Fruit fly (Drosophila melanogaster) whole organism, embryonic: Measurements from ENCODE around the gene NELF-B.

Experiments
- Abd-B ChIP-seq: fragments of 200-800 bp; sonication (Bioruptor generic); optimal IDR thresholded peaks from 2 replicates; lab custom pipeline; 2018; ENCODE audit warnings: missing biosample characterization, mild to moderate bottlenecking, missing genetic modification characterization, moderate library complexity
- Antp ChIP-seq: fragments of 200-800 bp; sonication (Bioruptor generic); optimal IDR thresholded peaks from 3 replicates; lab custom pipeline; 2016; ENCODE audit warnings: missing biosample characterization, missing genetic modification characterization
- Bdp1 ChIP-seq: fragments of 200-800 bp; sonication (Bioruptor generic); optimal IDR thresholded peaks from 3 replicates; lab custom pipeline; 2016; ENCODE audit warnings: missing biosample characterization, missing genetic modification characterization
- CG1024 ChIP-seq: fragments of 200-800 bp; sonication (Bioruptor generic); IDR thresholded peaks from 2 replicates; pipeline ENCODE4 v1.3.6; 2022; ENCODE audit warnings: missing biosample characterization, missing genetic modification characterization
- CG10274 ChIP-seq: fragments of 200-800 bp; sonication (Bioruptor generic); optimal IDR thresholded peaks from 3 replicates; lab custom pipeline; 2017; ENCODE audit warnings: missing biosample characterization, mild to moderate bottlenecking, missing genetic modification characterization
- CG11398 ChIP-seq: fragments of 200-800 bp; sonication (Bioruptor generic); optimal IDR thresholded peaks from 2 replicates; lab custom pipeline; 2016; ENCODE audit warnings: missing biosample characterization, missing genetic modification characterization
- CG12391 ChIP-seq: fragments of 200-800 bp; sonication (Bioruptor generic); optimal IDR thresholded peaks from 3 replicates; lab custom pipeline; 2018; ENCODE audit warnings: missing biosample characterization, mild to moderate bottlenecking, missing genetic modification characterization, moderate library complexity
- CG13296 ChIP-seq: fragments of 200-800 bp; sonication (Bioruptor generic); optimal IDR thresholded peaks from 3 replicates; lab custom pipeline; 2018; ENCODE audit warnings: missing biosample characterization, mild to moderate bottlenecking, missing genetic modification characterization
- CG14050 ChIP-seq: fragments of 200-800 bp; sonication (Bioruptor generic); IDR thresholded peaks from 3 replicates; pipeline ENCODE4 v1.3.6; 2022; ENCODE audit warnings: missing biosample characterization, missing genetic modification characterization
- CG14710 ChIP-seq: fragments of 200-800 bp; sonication (Bioruptor generic); optimal IDR thresholded peaks from 3 replicates; lab custom pipeline; 2019; ENCODE audit warnings: missing biosample characterization, mild to moderate bottlenecking, missing genetic modification characterization, moderate library complexity
- CG15696 ChIP-seq: fragments of 200-800 bp; sonication (Bioruptor generic); optimal IDR thresholded peaks from 2 replicates; lab custom pipeline; 2019; ENCODE audit warnings: missing biosample characterization, mild to moderate bottlenecking, missing genetic modification characterization, moderate library complexity
- CG1647 ChIP-seq: fragments of 200-800 bp; sonication (Bioruptor generic); optimal IDR thresholded peaks from 3 replicates; lab custom pipeline; 2016; ENCODE audit warnings: missing biosample characterization, missing genetic modification characterization
- CG17186 ChIP-seq: fragments of 200-800 bp; sonication (Bioruptor generic); optimal IDR thresholded peaks from 3 replicates; lab custom pipeline; 2017; ENCODE audit warnings: missing biosample characterization, missing genetic modification reagents, missing genetic modification characterization
- CG18599 ChIP-seq: fragments of 200-800 bp; sonication (Bioruptor generic); optimal IDR thresholded peaks from 3 replicates; lab custom pipeline; 2017; ENCODE audit warnings: missing biosample characterization, missing genetic modification characterization, mild to moderate bottlenecking, moderate library complexity, missing genetic modification reagents
- CG2199 ChIP-seq: fragments of 200-800 bp; sonication (Bioruptor generic); IDR thresholded peaks from 3 replicates; pipeline ENCODE4 v1.3.6; 2022; ENCODE audit warnings: missing biosample characterization, missing genetic modification characterization
- CG2889 ChIP-seq: fragments of 200-800 bp; sonication (Bioruptor generic); IDR thresholded peaks from 3 replicates; pipeline ENCODE4 v1.3.6; 2022; ENCODE audit warnings: missing biosample characterization, missing genetic modification characterization
- CG31365 ChIP-seq: fragments of 200-800 bp; sonication (Bioruptor generic); optimal IDR thresholded peaks from 2 replicates; lab custom pipeline; 2018; ENCODE audit warnings: missing biosample characterization, mild to moderate bottlenecking, missing genetic modification characterization
- CG32532 ChIP-seq: fragments of 200-800 bp; sonication (Bioruptor generic); IDR thresholded peaks from 2 replicates; pipeline ENCODE4 v1.3.6; 2022; ENCODE audit warnings: missing biosample characterization, missing genetic modification characterization
- CG42726 ChIP-seq: fragments of 200-800 bp; sonication (Bioruptor generic); IDR thresholded peaks from 2 replicates; pipeline ENCODE4 v1.3.6; 2022; ENCODE audit warnings: missing biosample characterization, missing genetic modification characterization; ENCODE audit not compliant: partially characterized antibody
- CG4730 ChIP-seq: fragments of 200-800 bp; sonication (Bioruptor generic); IDR thresholded peaks from 2 replicates; pipeline ENCODE4 v1.3.6; 2022; ENCODE audit warnings: missing biosample characterization, missing genetic modification characterization
- CG7271 ChIP-seq: fragments of 200-800 bp; sonication (Bioruptor generic); optimal IDR thresholded peaks from 2 replicates; lab custom pipeline; 2018; ENCODE audit warnings: missing biosample characterization, mild to moderate bottlenecking, missing genetic modification characterization, moderate library complexity
- CG7839 ChIP-seq: fragments of 200-800 bp; sonication (Bioruptor generic); optimal IDR thresholded peaks from 3 replicates; lab custom pipeline; 2018; ENCODE audit warnings: missing biosample characterization, mild to moderate bottlenecking, missing genetic modification characterization, moderate library complexity
- CG7987 ChIP-seq: fragments of 200-800 bp; sonication (Bioruptor generic); optimal IDR thresholded peaks from 2 replicates; lab custom pipeline; 2018; ENCODE audit warnings: missing biosample characterization, mild to moderate bottlenecking, missing genetic modification characterization, moderate library complexity
- CG8290 ChIP-seq, 3 experiments: fragments of 200-800 bp; sonication (Bioruptor generic); optimal IDR thresholded peaks; 2 replicates each; lab custom pipeline; 2016 to 2019; ENCODE audit warnings: missing biosample characterization in 3 of 3, missing genetic modification characterization in 3 of 3, mild to moderate bottlenecking in 2 of 3, moderate library complexity in 1 of 3
- CG8359 ChIP-seq: fragments of 200-800 bp; sonication (Bioruptor generic); optimal IDR thresholded peaks from 2 replicates; lab custom pipeline; 2017; ENCODE audit warnings: missing biosample characterization, mild to moderate bottlenecking, missing genetic modification characterization, borderline replicate concordance
- CG8944 ChIP-seq: fragments of 200-800 bp; sonication (Bioruptor generic); optimal IDR thresholded peaks from 3 replicates; lab custom pipeline; 2016; ENCODE audit warnings: missing biosample characterization, missing genetic modification characterization
- Dek ChIP-seq: fragments of 200-800 bp; sonication (Bioruptor generic); optimal IDR thresholded peaks from 3 replicates; lab custom pipeline; 2019; ENCODE audit warnings: missing biosample characterization, mild to moderate bottlenecking, missing genetic modification characterization, moderate library complexity
- Dref ChIP-seq: fragments of 200-800 bp; sonication (Bioruptor generic); IDR thresholded peaks from 2 replicates; pipeline ENCODE4 v1.3.6; 2022; ENCODE audit warnings: missing biosample characterization, missing genetic modification characterization
- E2f2 ChIP-seq: fragments of 200-800 bp; sonication (Bioruptor generic); IDR thresholded peaks from 2 replicates; pipeline ENCODE4 v1.3.6; 2022; ENCODE audit warnings: missing biosample characterization, missing genetic modification characterization
- HLH4C ChIP-seq: fragments of 200-800 bp; sonication (Bioruptor generic); IDR thresholded peaks from 3 replicates; pipeline ENCODE4 v1.3.6; 2022; ENCODE audit warnings: missing biosample characterization, missing genetic modification characterization; ENCODE audit not compliant: partially characterized antibody
- Lim3 ChIP-seq: fragments of 200-800 bp; sonication (Bioruptor generic); IDR thresholded peaks from 2 replicates; pipeline ENCODE4 v1.3.6; 2022; ENCODE audit warnings: missing biosample characterization, missing genetic modification characterization
- Myb ChIP-seq: fragments of 200-800 bp; sonication (Bioruptor generic); optimal IDR thresholded peaks from 2 replicates; lab custom pipeline; 2016; ENCODE audit warnings: missing biosample characterization, missing genetic modification characterization
- Ravus ChIP-seq: fragments of 200-800 bp; sonication (Bioruptor generic); IDR thresholded peaks from 2 replicates; pipeline ENCODE4 v1.3.6; 2022; ENCODE audit warnings: missing biosample characterization, missing genetic modification characterization
- Rx ChIP-seq: fragments of 200-800 bp; sonication (Bioruptor generic); IDR thresholded peaks from 2 replicates; pipeline ENCODE4 v1.3.6; 2022; ENCODE audit warnings: missing biosample characterization, missing genetic modification characterization
- Sox102F ChIP-seq: fragments of 200-800 bp; sonication (Bioruptor generic); optimal IDR thresholded peaks from 2 replicates; lab custom pipeline; 2018; ENCODE audit warnings: missing biosample characterization, mild to moderate bottlenecking, missing genetic modification characterization, moderate library complexity
- Xrp1 ChIP-seq: fragments of 200-800 bp; sonication (Bioruptor generic); IDR thresholded peaks from 2 replicates; pipeline ENCODE4 v1.3.6; 2022; ENCODE audit warnings: missing biosample characterization, missing genetic modification characterization
- az2 ChIP-seq: fragments of 200-800 bp; sonication (Bioruptor generic); optimal IDR thresholded peaks from 3 replicates; lab custom pipeline; 2016; ENCODE audit warnings: missing biosample characterization, missing genetic modification characterization
- br ChIP-seq: fragments of >200 bp; optimal IDR thresholded peaks from 2 replicates; lab custom pipeline; 2017
- eyg ChIP-seq: fragments of 200-800 bp; sonication (Bioruptor generic); optimal IDR thresholded peaks from 3 replicates; lab custom pipeline; 2016; ENCODE audit warnings: missing biosample characterization, missing genetic modification characterization
- fru ChIP-seq: fragments of >200 bp; optimal IDR thresholded peaks from 2 replicates; lab custom pipeline; 2017
- insv ChIP-seq, 2 experiments: fragments of 200-800 bp; sonication (Bioruptor generic); optimal IDR thresholded peaks; 3 replicates each; lab custom pipeline; 2016 to 2018; ENCODE audit warnings: missing biosample characterization in 2 of 2, missing genetic modification characterization in 2 of 2
- ken ChIP-seq: fragments of 200-800 bp; sonication (Bioruptor generic); IDR thresholded peaks from 3 replicates; pipeline ENCODE4 v1.3.6; 2022; ENCODE audit warnings: missing biosample characterization, missing genetic modification characterization
- lola ChIP-seq, 3 experiments: fragments of >200 bp in 2 of 3; fragments of 200-800 bp in 1 of 3; sonication (Bioruptor generic) in 1 of 3; optimal IDR thresholded peaks; 2 replicates each; lab custom pipeline; 2017 to 2019; ENCODE audit warnings: missing biosample characterization in 3 of 3, missing genetic modification characterization in 3 of 3, mild to moderate bottlenecking in 1 of 3, moderate library complexity in 1 of 3
- p53 ChIP-seq: fragments of 200-800 bp; sonication (Bioruptor generic); optimal IDR thresholded peaks from 2 replicates; lab custom pipeline; 2016; ENCODE audit warnings: missing biosample characterization, missing genetic modification characterization
- pan ChIP-seq, 4 experiments: fragments of >200 bp in 3 of 4; fragments of 200-800 bp in 1 of 4; sonication (Bioruptor generic) in 1 of 4; optimal IDR thresholded peaks in 3 of 4; IDR thresholded peaks in 1 of 4; 2 replicates each; pipeline versions ENCODE4 v1.3.6 to Lab custom; 2017 to 2022; ENCODE audit warnings: missing biosample characterization in 2 of 4, missing genetic modification characterization in 2 of 4, mixed read lengths in 1 of 4
- peb ChIP-seq: fragments of 200-800 bp; sonication (Bioruptor generic); IDR thresholded peaks from 2 replicates; pipeline ENCODE4 v1.3.6; 2022; ENCODE audit warnings: missing biosample characterization, missing genetic modification characterization
- repo ChIP-seq: fragments of 200-800 bp; sonication (Bioruptor generic); optimal IDR thresholded peaks from 2 replicates; lab custom pipeline; 2016; ENCODE audit warnings: missing biosample characterization, missing genetic modification characterization
- sisA ChIP-seq: fragments of 200-800 bp; sonication (Bioruptor generic); IDR thresholded peaks from 2 replicates; pipeline ENCODE4 v1.3.6; 2022; ENCODE audit warnings: missing biosample characterization, missing genetic modification characterization
- sna ChIP-seq: fragments of 200-800 bp; sonication (Bioruptor generic); IDR thresholded peaks from 2 replicates; pipeline ENCODE4 v1.3.6; 2022; ENCODE audit warnings: missing biosample characterization, missing genetic modification characterization; ENCODE audit not compliant: partially characterized antibody
- sr ChIP-seq: fragments of 200-800 bp; sonication (Bioruptor generic); IDR thresholded peaks from 3 replicates; pipeline ENCODE4 v1.3.6; 2022; ENCODE audit warnings: missing biosample characterization, missing genetic modification characterization
- zen ChIP-seq: fragments of 200-800 bp; sonication (Bioruptor generic); optimal IDR thresholded peaks from 3 replicates; lab custom pipeline; 2018; ENCODE audit warnings: missing biosample characterization, mild to moderate bottlenecking, missing genetic modification characterization, moderate library complexity

Gene NELF-B

DNA sequence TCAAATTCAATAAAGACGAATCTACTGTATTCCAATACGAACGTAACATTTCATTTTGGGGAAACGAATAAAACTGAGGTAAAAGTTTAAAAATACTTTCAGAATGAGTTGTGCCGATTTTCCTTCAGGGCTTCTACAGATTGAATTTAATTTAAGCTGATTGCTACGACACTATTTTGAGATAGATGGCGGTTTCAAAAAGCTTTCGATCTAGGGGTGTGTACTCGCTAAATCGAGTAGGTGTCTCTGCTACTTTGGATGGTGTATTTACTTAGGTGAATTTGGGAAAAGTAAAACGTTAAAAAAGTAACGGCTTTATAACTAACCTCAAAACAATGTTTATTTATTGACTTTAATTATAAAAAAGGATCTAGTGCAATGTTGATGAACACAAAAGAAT is 49.3 kb downstream of the NELF-B start (continued):
- TF ChIP-seq CG32532 (GFP tag; lab: Robert Waterston, UW) (no peak), CG42726 (no peak), Dek (tag; lab: Kevin White, UChicago) (no peak), CG18599 (GFP tag; lab: Kevin White, UChicago) (no peak), E2f2 (peak; percentile 49), eyg (GFP tag; lab: Kevin White, UChicago) (no peak), CG11398 (GFP tag; lab: Kevin White, UChicago) (no peak), CG7271 (tag; lab: Kevin White, UChicago) (no peak), CG31365 (tag; lab: Kevin White, UChicago) (no peak), CG2199 (GFP tag; lab: Robert Waterston, UW) (peak; percentile 88; the same call in 2 of the 3 replicates), Abd-B (GFP tag; lab: Kevin White, UChicago) (no peak), CG8290 (GFP tag; optimal IDR thresholded peaks at IDR 0.05; lab: Kevin White, UChicago) (peak; percentile 8), CG8290 (tag; optimal IDR thresholded peaks at IDR 0.05; lab: Kevin White, UChicago) (no peak), CG2889 (GFP tag; lab: Robert Waterston, UW) (no peak), CG15696 (no peak), Myb (GFP tag; lab: Kevin White, UChicago) (peak; percentile 98), CG7839 (tag; lab: Kevin White, UChicago) (no peak), CG4730 (no peak), Xrp1 (GFP tag; lab: Robert Waterston, UW) (no peak), Sox102F (no peak), repo (no peak), br (lab: Kevin White, UChicago) (no peak), CG17186 (GFP tag; lab: Kevin White, UChicago) (no peak), CG8944 (GFP tag; lab: Kevin White, UChicago) (no peak), HLH4C (GFP tag; lab: Robert Waterston, UW) (no peak), sisA (GFP tag; lab: Robert Waterston, UW) (no peak), CG14710 (peak; percentile 41), CG14050 (GFP tag; lab: Robert Waterston, UW) (no peak), Bdp1 (GFP tag; lab: Kevin White, UChicago) (no peak), zen (tag; lab: Kevin White, UChicago) (no peak), Ravus (GFP tag; lab: Robert Waterston, UW) (no peak), sr (no peak), fru (no peak), CG1024 (no peak), Antp (GFP tag; lab: Kevin White, UChicago) (no peak), Lim3 (GFP tag; lab: Robert Waterston, UW) (no peak), insv (GFP tag; optimal IDR thresholded peaks at IDR 0.05; lab: Kevin White, UChicago) (peak in 1 of 2 experiments; percentile 32), lola (GFP tag; optimal IDR thresholded peaks at IDR 0.05; lab: Kevin White, UChicago) (no peak), CG7987 (GFP tag; lab: Kevin White, UChicago) (no peak), pan (optimal IDR thresholded peaks at IDR 0.05; lab: Kevin White, UChicago) (no peak), pan (GFP tag; optimal IDR thresholded peaks at IDR 0.05 in 1 of 2, IDR thresholded peaks at IDR 0.05 in 1 of 2) (no peak), CG13296 (GFP tag; lab: Kevin White, UChicago) (no peak), ken (no peak), peb (no peak), CG10274 (GFP tag; lab: Kevin White, UChicago) (no peak), Rx (no peak), CG1647 (GFP tag; lab: Kevin White, UChicago) (no peak), CG8359 (no peak), p53 (no peak), CG12391 (peak; percentile 1), sna (GFP tag; lab: Robert Waterston, UW) (no peak), Dref (GFP tag; lab: Robert Waterston, UW) (no peak), az2 (GFP tag; lab: Kevin White, UChicago) (no peak)
